Worm (Caenorhabditis elegans): ENCODE measurements around the gene W03A5.2.

DNA sequence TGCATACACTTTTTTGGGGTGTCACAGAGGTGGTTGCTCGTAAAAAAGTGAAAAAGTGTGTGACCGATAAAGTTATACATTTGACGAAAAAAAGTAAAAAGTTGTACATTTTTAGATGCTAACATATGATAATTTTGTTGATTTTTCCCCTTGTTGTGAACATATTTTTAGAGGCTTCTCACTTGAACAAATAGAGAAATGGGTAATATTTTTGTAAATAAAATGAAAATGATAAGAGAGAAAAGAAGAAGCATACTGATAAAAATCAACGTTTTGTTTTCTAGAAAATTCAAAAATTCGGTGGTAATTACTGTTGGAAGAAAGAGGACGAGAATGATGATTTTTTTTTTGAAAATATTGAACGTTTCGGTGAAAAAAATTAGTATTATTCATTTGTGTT, 14.4 kb downstream of the W03A5.2 start:
- no peak for TF ChIP-seq cog-1 (tag; optimal IDR thresholded peaks at IDR 0.05)
- no peak for TF ChIP-seq klf-2 (GFP tag; conservative IDR thresholded peaks at IDR 0.05)
- TF ChIP-seq ztf-29 (GFP tag; IDR thresholded peaks at IDR 0.05): no peak
- TF ChIP-seq med-1 (GFP tag; optimal IDR thresholded peaks at IDR 0.05; ENCODE audit: insufficient read depth): no peak
- no peak for TF ChIP-seq flt-1 (GFP tag; IDR thresholded peaks at IDR 0.05)
- no peak for TF ChIP-seq tab-1 (GFP tag; IDR thresholded peaks at IDR 0.05)
- no peak for TF ChIP-seq ref-1 (GFP tag; conservative IDR thresholded peaks at IDR 0.05)
- no peak for TF ChIP-seq ztf-23 (GFP tag; IDR thresholded peaks at IDR 0.05)

Data from whole organism, midembryonic.